Fruit fly (Drosophila melanogaster) whole organism: ENCODE results near the gene Nxf3.

ENCODE experiments used
- CG8478 ChIP-seq: fragments of >200 bp; optimal IDR thresholded peaks from 2 replicates; lab custom pipeline; 2018; ENCODE audit warnings: inconsistent platforms
- Dll ChIP-seq: fragments of >200 bp; optimal IDR thresholded peaks from 2 replicates; lab custom pipeline; 2017
- EcR ChIP-seq, 2 experiments: fragments of >200 bp; optimal IDR thresholded peaks; 2 replicates each; lab custom pipeline; 2017; ENCODE audit warnings: missing biosample characterization in 2 of 2, missing genetic modification characterization in 2 of 2, missing genetic modification reagents in 2 of 2
- pan ChIP-seq: fragments of >200 bp; optimal IDR thresholded peaks from 2 replicates; lab custom pipeline; 2017
- psq ChIP-seq: fragments of >200 bp; optimal IDR thresholded peaks from 2 replicates; lab custom pipeline; 2017
- usp ChIP-seq: fragments of >200 bp; optimal IDR thresholded peaks from 2 replicates; lab custom pipeline; 2017; ENCODE audit warnings: missing biosample characterization, missing genetic modification characterization, mixed read lengths

Nxf3 gene

dm6 chr3L:13964635-13965501 is at the start of gene Nxf3, which contains the start of the genes Meics and ssp2:
Gene Nxf3, plus strand, starts transcription at chr3L:13965203.
Gene Meics, minus strand, starts transcription at chr3L:13964702.
Gene ssp2, plus strand, starts transcription at chr3L:13965203.
- TF ChIP-seq CG8478 (lab: Kevin White, UChicago) = no peak
- no peak for TF ChIP-seq pan (lab: Kevin White, UChicago)
- TF ChIP-seq EcR (GFP tag; optimal IDR thresholded peaks at IDR 0.05; lab: Kevin White, UChicago) = no peak
- TF ChIP-seq psq (lab: Kevin White, UChicago) = no peak
- no peak for TF ChIP-seq usp (GFP tag; lab: Kevin White, UChicago)
- TF ChIP-seq Dll (lab: Kevin White, UChicago) = no peak

DNA sequence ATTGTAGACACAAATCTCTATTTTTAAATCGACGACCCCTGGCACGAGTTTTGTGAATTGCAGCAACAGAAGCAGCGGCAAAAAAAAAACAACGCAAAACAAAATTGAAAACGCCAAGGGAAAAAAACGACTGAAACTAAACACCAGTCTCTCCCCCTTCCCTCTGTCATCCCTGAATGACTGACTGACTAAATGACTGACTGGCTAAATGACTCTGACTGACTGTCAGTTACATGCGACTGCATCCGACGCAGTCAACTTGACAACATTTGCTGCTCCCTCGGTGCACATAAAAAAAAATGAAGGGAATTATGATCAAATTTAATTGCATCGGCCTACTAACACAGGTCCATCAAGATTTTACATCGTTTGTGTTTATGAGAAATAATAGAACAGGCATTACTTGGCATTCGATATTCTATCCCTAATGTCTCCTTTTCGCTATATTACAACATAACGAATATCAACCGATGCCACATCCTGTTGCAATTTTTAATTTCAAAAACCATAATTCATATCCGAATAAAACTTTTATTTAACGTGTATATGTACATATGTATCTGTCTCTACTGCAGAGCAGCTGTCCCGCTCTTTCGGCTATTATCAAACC is 47.3 kb upstream of the Nxf3 start:
- TF ChIP-seq EcR (GFP tag; optimal IDR thresholded peaks at IDR 0.05; lab: Kevin White, UChicago) (no peak), usp (GFP tag; lab: Kevin White, UChicago) (no peak), psq (lab: Kevin White, UChicago) (no peak), pan (lab: Kevin White, UChicago) (no peak), Dll (lab: Kevin White, UChicago) (no peak), CG8478 (lab: Kevin White, UChicago) (no peak)

dm6 chr3L:13918774-13919173 is 46.2 kb upstream of the Nxf3 start:
- TF ChIP-seq Dll (lab: Kevin White, UChicago) (no peak), usp (GFP tag; lab: Kevin White, UChicago) (no peak), pan (lab: Kevin White, UChicago) (no peak), EcR (GFP tag; optimal IDR thresholded peaks at IDR 0.05; lab: Kevin White, UChicago) (no peak), psq (lab: Kevin White, UChicago) (no peak), CG8478 (lab: Kevin White, UChicago) (no peak)

- TF ChIP-seq usp (GFP tag; lab: Kevin White, UChicago) (no peak), pan (lab: Kevin White, UChicago) (peak; percentile 85)
Measured at dm6 chr3L:13919794-13920631, 45.0 kb upstream of the Nxf3 start.

DNA sequence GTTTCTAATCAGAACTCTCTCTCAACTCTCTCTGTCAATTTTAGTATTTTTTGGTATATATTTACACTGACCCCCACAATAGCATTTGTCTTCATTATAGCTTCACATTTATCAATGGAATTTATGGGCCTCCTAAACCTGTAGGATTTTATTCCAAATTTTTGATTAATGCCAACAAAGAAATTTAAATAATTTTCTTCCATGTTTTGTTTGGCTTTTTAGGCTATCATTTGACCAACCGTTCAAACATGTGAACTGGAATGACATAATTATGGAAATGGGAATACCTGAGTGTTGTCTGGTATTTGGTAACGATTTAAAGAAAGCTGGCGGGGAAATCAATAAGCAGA is 44.4 kb upstream of the Nxf3 start:
- TF ChIP-seq Dll (lab: Kevin White, UChicago) = no peak
- no peak for TF ChIP-seq psq (lab: Kevin White, UChicago)

- no peak for TF ChIP-seq usp (GFP tag; lab: Kevin White, UChicago)
- no peak for TF ChIP-seq Dll (lab: Kevin White, UChicago)
Measured at dm6 chr3L:13922023-13922652, 42.9 kb upstream of the Nxf3 start.

DNA sequence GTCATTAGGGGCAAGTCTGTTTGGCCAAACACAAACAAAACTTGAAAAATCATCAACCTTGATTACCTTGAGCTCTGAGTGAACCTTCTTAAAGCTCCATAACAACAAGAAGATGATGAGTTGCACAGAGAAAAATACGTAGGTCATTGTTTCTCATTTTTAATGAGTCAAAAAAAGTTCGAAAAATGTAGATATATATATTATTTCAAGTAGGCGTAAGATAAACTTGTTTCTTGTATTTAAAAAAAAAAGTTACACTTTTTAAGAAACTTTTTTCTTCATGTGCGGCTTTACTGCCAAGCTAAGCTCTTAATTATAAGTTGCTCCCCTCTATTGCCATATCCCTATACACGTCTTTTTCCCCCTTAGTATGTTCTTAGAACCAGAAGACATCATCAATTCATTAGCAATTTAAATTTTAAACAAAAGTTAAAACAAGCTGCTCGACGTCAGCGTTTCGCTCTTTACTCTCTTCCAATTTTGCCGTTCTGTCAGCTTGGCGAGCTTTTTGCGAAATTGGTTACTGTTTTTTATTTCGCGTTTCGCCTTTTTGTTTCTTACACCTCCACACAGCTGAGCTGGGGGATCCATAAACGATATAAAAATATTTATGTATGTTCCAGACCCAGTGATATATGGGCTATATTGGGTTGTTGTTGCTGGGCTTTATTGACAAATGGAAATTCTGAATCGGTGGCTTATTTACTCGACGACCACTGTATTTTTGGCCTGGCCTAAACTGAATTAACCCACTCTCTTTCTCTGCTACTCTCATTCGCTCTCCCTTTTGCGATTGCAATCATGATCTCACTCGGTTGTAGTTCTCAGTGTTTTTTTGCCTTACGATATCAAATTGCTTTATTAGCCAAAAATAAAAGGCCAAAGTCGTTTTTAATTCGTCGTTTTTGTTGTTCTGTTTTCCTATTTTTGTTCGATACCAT is 41.4 kb upstream of the Nxf3 start:
- TF ChIP-seq usp (GFP tag; lab: Kevin White, UChicago) (no peak), CG8478 (lab: Kevin White, UChicago) (no peak), pan (lab: Kevin White, UChicago) (no peak), EcR (GFP tag; optimal IDR thresholded peaks at IDR 0.05; lab: Kevin White, UChicago) (no peak), psq (lab: Kevin White, UChicago) (no peak), Dll (lab: Kevin White, UChicago) (no peak)

DNA sequence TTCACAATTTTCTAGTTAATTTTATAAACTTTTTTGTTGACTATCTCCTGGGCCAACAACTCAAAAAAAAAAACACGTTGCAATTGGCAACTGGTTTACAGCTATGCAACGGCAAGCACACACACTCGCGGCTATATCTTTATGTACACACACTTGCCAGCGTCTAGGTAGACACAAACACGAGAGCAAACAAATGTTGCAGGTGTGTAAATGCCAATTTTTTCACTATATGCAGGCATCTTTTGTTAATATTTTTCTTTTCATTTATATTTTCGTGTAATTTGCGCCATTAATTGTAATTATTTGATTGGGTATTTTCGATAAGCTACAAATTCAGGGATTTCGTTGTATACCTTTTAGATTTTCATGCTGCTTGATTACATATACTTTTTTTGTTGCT is 40.4 kb upstream of the Nxf3 start:
- no peak for TF ChIP-seq EcR (GFP tag; optimal IDR thresholded peaks at IDR 0.05; lab: Kevin White, UChicago)
- TF ChIP-seq pan (lab: Kevin White, UChicago) = no peak
- TF ChIP-seq psq (lab: Kevin White, UChicago) = no peak
- no peak for TF ChIP-seq usp (GFP tag; lab: Kevin White, UChicago)
- no peak for TF ChIP-seq Dll (lab: Kevin White, UChicago)
- TF ChIP-seq CG8478 (lab: Kevin White, UChicago) = no peak

DNA sequence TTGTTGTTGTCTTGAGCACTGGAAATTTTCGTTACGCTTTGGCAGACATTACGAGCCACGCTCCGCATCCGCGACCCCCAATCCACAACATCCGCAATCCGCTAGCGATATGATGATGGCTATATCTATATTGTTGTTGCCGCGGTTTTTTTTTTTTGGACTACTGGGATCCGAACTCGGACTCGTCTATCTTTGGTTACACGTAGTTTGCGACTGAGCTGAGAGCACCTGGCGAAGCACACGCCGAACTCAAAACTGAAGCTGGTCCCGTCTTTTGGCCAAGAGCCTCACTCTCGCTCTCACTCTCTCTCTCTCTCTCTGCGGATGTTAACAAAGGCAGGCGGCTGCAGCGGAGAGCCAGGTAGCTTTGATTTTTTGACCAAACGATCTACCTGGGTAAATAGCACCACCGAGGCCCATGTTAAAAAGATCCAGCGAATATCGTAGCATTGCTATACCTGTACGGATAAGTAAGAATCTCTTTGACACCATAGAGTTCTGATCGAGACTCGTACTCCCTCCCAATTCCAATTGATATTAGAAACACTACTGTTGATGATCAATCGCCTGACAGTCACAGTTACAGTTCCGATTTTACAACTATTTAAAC is 39.8 kb upstream of the Nxf3 start, which contains the start of gene Rgl:
Gene Rgl, minus strand, starts transcription at position 219 of the 610 bp plus-strand sequence.
- no peak for TF ChIP-seq CG8478 (lab: Kevin White, UChicago)
- TF ChIP-seq Dll (lab: Kevin White, UChicago) = peak; percentile 92
